Worm (Caenorhabditis elegans): Measurements from ENCODE around the gene psr-1.

- TF ChIP-seq him-1 (tag; optimal IDR thresholded peaks at IDR 0.05) (no peak), dao-5 (tag; optimal IDR thresholded peaks at IDR 0.05) (no peak), W03F9.2 (tag; optimal IDR thresholded peaks at IDR 0.05) (no peak)
These were observed 33.8 kb downstream of the psr-1 start for ce11 chrIV:4686898-4687297.
